Worm (Caenorhabditis elegans) whole organism, midembryonic: ENCODE measurements around the gene Y19D2B.2.

Experiments
- T22C8.4 ChIP-seq: fragments of 200-800 bp; sonication (Bioruptor generic); IDR thresholded peaks from 2 replicates; pipeline ENCODE4 v1.3.6; 2022; ENCODE audit warnings: missing genetic modification characterization, missing compliant biosample characterization
- cog-1 ChIP-seq: sonication (generic microtip); optimal IDR thresholded peaks from 2 replicates; lab custom pipeline; 2016; ENCODE audit warnings: missing genetic modification characterization, missing compliant biosample characterization
- flt-1 ChIP-seq: fragments of 200-800 bp; sonication (Bioruptor generic); IDR thresholded peaks from 2 replicates; pipeline ENCODE4 v1.3.6; 2022; ENCODE audit warnings: missing genetic modification characterization, missing compliant biosample characterization
- klf-2 ChIP-seq: fragments of 200-800 bp; sonication (Bioruptor generic); conservative IDR thresholded peaks from 2 replicates; pipeline ENCODE4 v1.3.6; 2022; ENCODE audit warnings: missing genetic modification reagents, missing genetic modification characterization, missing compliant biosample characterization
- ref-1 ChIP-seq: fragments of 200-800 bp; sonication (Bioruptor generic); conservative IDR thresholded peaks from 2 replicates; pipeline ENCODE4 v1.3.6; 2022; ENCODE audit warnings: missing genetic modification reagents, missing genetic modification characterization, missing compliant biosample characterization
- tab-1 ChIP-seq: fragments of 200-800 bp; sonication (Bioruptor generic); IDR thresholded peaks from 2 replicates; pipeline ENCODE4 v1.3.6; 2022; ENCODE audit warnings: missing genetic modification characterization, missing compliant biosample characterization
- ztf-29 ChIP-seq: fragments of 200-800 bp; sonication (Bioruptor generic); IDR thresholded peaks from 2 replicates; pipeline ENCODE4 v1.3.6; 2022; ENCODE audit warnings: missing genetic modification reagents, missing genetic modification characterization, missing compliant biosample characterization

DNA sequence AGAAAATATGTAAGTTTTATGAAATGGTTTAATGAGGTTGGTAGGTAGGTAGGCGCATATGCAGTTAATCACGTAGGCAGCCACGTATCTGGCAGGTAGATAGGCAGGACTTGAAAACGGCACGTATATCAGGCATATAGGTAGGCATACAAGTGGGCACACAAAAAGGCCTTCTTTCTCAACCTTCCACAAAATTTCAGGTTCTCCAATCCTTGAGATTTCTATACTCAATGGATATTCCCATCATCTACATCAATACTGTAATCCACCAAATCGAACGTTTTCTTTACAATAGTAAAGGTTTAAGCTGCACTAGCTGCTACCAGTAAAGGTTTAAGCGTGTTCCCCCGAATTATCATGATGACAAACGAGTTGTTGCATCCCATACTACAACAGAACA is 8.3 kb downstream of the Y19D2B.2 start:
- TF ChIP-seq tab-1 (GFP tag; lab: Robert Waterston, UW) (no peak), ztf-29 (GFP tag; lab: Robert Waterston, UW) (no peak), flt-1 (GFP tag; lab: Robert Waterston, UW) (no peak), cog-1 (tag; lab: Kevin White, UChicago) (no peak), klf-2 (GFP tag; lab: Robert Waterston, UW) (no peak), T22C8.4 (no peak), ref-1 (GFP tag; lab: Robert Waterston, UW) (no peak)
